Fruit fly (Drosophila melanogaster): ENCODE data around the gene CG11069.

DNA sequence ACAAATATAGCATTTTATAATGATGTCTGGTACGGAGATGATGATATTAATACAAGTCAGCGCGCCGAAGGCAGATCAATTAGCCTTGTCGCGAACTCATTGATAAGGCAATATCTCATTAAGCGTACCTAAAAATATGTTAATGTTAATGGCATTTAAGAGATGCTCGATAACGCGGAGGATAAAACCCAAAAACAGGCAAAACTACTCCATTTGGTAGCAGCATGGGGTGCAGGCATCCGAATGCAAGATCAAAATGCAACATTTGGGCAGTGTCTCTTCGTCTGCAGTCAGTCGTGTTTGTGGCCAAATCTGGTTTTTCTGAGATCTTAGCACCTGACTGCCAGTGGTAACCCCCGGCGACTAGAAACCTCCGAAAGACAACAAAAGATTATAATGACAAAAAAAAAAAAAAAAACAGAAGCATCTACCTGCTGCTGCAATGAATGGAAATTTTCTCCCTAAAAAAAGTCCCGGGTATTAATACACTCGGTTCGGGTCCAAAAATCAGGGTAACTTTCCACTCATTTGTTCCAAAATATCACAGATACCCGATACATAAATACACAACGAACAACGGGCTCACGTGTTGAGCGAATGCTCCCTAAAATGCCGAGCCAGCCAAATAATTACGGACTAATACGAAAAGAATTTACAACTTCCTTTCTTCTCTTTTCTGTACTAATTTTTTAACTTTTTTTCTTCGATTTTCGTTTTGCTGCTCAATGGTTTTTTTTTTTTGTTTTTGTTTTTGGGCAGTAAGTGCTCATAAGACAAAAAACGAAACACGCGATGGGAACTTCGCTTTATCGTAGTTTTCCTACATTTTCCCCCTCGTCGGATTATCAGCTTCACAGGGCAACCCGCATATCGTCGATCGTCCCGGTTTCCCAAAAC lies 48.3 kb upstream of the CG11069 start:
- no peak for TF ChIP-seq br (GFP tag; optimal IDR thresholded peaks at IDR 0.05)
- TF ChIP-seq lola (GFP tag; optimal IDR thresholded peaks at IDR 0.05) = no peak
- no peak for TF ChIP-seq jim (GFP tag; optimal IDR thresholded peaks at IDR 0.05)
- TF ChIP-seq Dif (GFP tag; optimal IDR thresholded peaks at IDR 0.05; ENCODE audit: partially characterized antibody) = no peak
- no peak for TF ChIP-seq Hnf4 (GFP tag; optimal IDR thresholded peaks at IDR 0.05)
- no peak for TF ChIP-seq Jra (GFP tag; optimal IDR thresholded peaks at IDR 0.05)
- TF ChIP-seq ey (GFP tag; optimal IDR thresholded peaks at IDR 0.05) = no peak
- no peak for TF ChIP-seq Hr78 (GFP tag; optimal IDR thresholded peaks at IDR 0.05)
- no peak for TF ChIP-seq sv (GFP tag; optimal IDR thresholded peaks at IDR 0.05)
- TF ChIP-seq Hr83 (GFP tag; optimal IDR thresholded peaks at IDR 0.05; ENCODE audit: poor library complexity, severe bottlenecking) = no peak
- no peak for TF ChIP-seq GATAd (GFP tag; optimal IDR thresholded peaks at IDR 0.05)
